Fruit fly (Drosophila melanogaster) whole organism, prepupa: ENCODE results near the gene CG14439.
A peak's percentile ranks its signal among the peaks of the same experiment; 100 is the strongest.

ENCODE experiments used
- Blimp-1 ChIP-seq: fragments of 200-800 bp; sonication (Bioruptor generic); optimal IDR thresholded peaks from 3 replicates; lab custom pipeline; 2017; ENCODE audit warnings: missing biosample characterization, missing genetic modification characterization, mild to moderate bottlenecking, moderate library complexity, missing genetic modification reagents
- CG10669 ChIP-seq: fragments of 200-800 bp; sonication (Bioruptor generic); optimal IDR thresholded peaks from 3 replicates; lab custom pipeline; 2018; ENCODE audit warnings: missing biosample characterization, mild to moderate bottlenecking, missing genetic modification characterization, moderate library complexity
- CG11762 ChIP-seq: fragments of 200-800 bp; sonication (Bioruptor generic); optimal IDR thresholded peaks from 3 replicates; lab custom pipeline; 2016; ENCODE audit warnings: missing biosample characterization, missing genetic modification characterization; ENCODE audit not compliant: insufficient read depth
- CG15336 ChIP-seq: fragments of 200-800 bp; sonication (Bioruptor generic); IDR thresholded peaks from 2 replicates; pipeline ENCODE4 v1.3.6; 2022; ENCODE audit warnings: missing biosample characterization, missing genetic modification characterization
- CG16779 ChIP-seq: fragments of 200-800 bp; sonication (Bioruptor generic); optimal IDR thresholded peaks from 3 replicates; lab custom pipeline; 2017; ENCODE audit warnings: missing biosample characterization, mild to moderate bottlenecking, missing genetic modification characterization
- CG32006 ChIP-seq: fragments of 200-800 bp; sonication (Bioruptor generic); optimal IDR thresholded peaks from 3 replicates; lab custom pipeline; 2017; ENCODE audit warnings: missing biosample characterization, mild to moderate bottlenecking, missing genetic modification characterization
- CG34406 ChIP-seq: fragments of 200-800 bp; sonication (Bioruptor generic); optimal IDR thresholded peaks from 3 replicates; lab custom pipeline; 2016; ENCODE audit warnings: missing biosample characterization, missing genetic modification characterization
- CG3919 ChIP-seq: fragments of 200-800 bp; sonication (Bioruptor generic); optimal IDR thresholded peaks from 3 replicates; lab custom pipeline; 2016; ENCODE audit warnings: missing biosample characterization, missing genetic modification characterization
- CG6163 ChIP-seq: fragments of 200-800 bp; sonication (Bioruptor generic); IDR thresholded peaks from 3 replicates; pipeline ENCODE4 v1.3.6; 2022; ENCODE audit warnings: missing biosample characterization, missing genetic modification characterization
- CG7368 ChIP-seq: fragments of 200-800 bp; sonication (Bioruptor generic); optimal IDR thresholded peaks from 3 replicates; lab custom pipeline; 2016; ENCODE audit warnings: missing biosample characterization, missing genetic modification characterization
- CG8119 ChIP-seq: fragments of 200-800 bp; sonication (Bioruptor generic); IDR thresholded peaks from 3 replicates; pipeline ENCODE4 v1.3.6; 2022; ENCODE audit warnings: missing biosample characterization, missing genetic modification characterization
- Eip75B ChIP-seq: fragments of 200-800 bp; sonication (Bioruptor generic); optimal IDR thresholded peaks from 3 replicates; lab custom pipeline; 2016; ENCODE audit warnings: missing biosample characterization, missing genetic modification characterization
- Eip78C ChIP-seq: fragments of 200-800 bp; sonication (Bioruptor generic); peaks from one replicate; lab custom pipeline; 2016; ENCODE audit warnings: missing biosample characterization, missing genetic modification characterization
- Eip93F ChIP-seq: fragments of 200-800 bp; sonication (Bioruptor generic); optimal IDR thresholded peaks from 2 replicates; lab custom pipeline; 2016; ENCODE audit warnings: missing biosample characterization, mild to moderate bottlenecking, missing genetic modification characterization
- Gug ChIP-seq: fragments of 200-800 bp; sonication (Bioruptor generic); IDR thresholded peaks from 2 replicates; pipeline ENCODE4 v1.3.6; 2022; ENCODE audit warnings: missing biosample characterization, missing genetic modification characterization
- Met ChIP-seq: fragments of 200-800 bp; sonication (Bioruptor generic); optimal IDR thresholded peaks from 3 replicates; lab custom pipeline; 2016; ENCODE audit warnings: missing biosample characterization, missing genetic modification characterization
- OdsH ChIP-seq: fragments of 200-800 bp; sonication (Bioruptor generic); optimal IDR thresholded peaks from 3 replicates; lab custom pipeline; 2016; ENCODE audit warnings: missing biosample characterization, missing genetic modification characterization
- Sox102F ChIP-seq: fragments of 200-800 bp; sonication (Bioruptor generic); optimal IDR thresholded peaks from 2 replicates; lab custom pipeline; 2016; ENCODE audit warnings: missing biosample characterization, mild to moderate bottlenecking, missing genetic modification characterization
- Sox14 ChIP-seq: fragments of 200-800 bp; sonication (Bioruptor generic); optimal IDR thresholded peaks from 3 replicates; lab custom pipeline; 2016; ENCODE audit warnings: missing biosample characterization, missing genetic modification characterization
- achi ChIP-seq: fragments of 200-800 bp; sonication (Bioruptor generic); optimal IDR thresholded peaks from 3 replicates; lab custom pipeline; 2016; ENCODE audit warnings: missing biosample characterization, missing genetic modification characterization
- cyc ChIP-seq: fragments of 200-800 bp; sonication (Bioruptor generic); optimal IDR thresholded peaks from 3 replicates; lab custom pipeline; 2016; ENCODE audit warnings: missing biosample characterization, missing genetic modification characterization
- eg ChIP-seq: fragments of 200-800 bp; sonication (Bioruptor generic); IDR thresholded peaks from 3 replicates; pipeline ENCODE4 v1.3.6; 2022; ENCODE audit warnings: missing biosample characterization, missing genetic modification characterization
- esn ChIP-seq: fragments of 200-800 bp; sonication (Bioruptor generic); optimal IDR thresholded peaks from 2 replicates; lab custom pipeline; 2016; ENCODE audit warnings: missing biosample characterization, mild to moderate bottlenecking, missing genetic modification characterization, moderate library complexity
- fd59A ChIP-seq: fragments of 200-800 bp; sonication (Bioruptor generic); optimal IDR thresholded peaks from 2 replicates; lab custom pipeline; 2017; ENCODE audit warnings: missing biosample characterization, mild to moderate bottlenecking, missing genetic modification characterization, missing genetic modification reagents
- fd85E ChIP-seq: fragments of 200-800 bp; sonication (Bioruptor generic); optimal IDR thresholded peaks from 3 replicates; lab custom pipeline; 2016; ENCODE audit warnings: missing biosample characterization, missing genetic modification characterization
- fkh ChIP-seq: fragments of 200-800 bp; sonication (Bioruptor generic); optimal IDR thresholded peaks from 3 replicates; lab custom pipeline; 2017; ENCODE audit warnings: missing biosample characterization, mild to moderate bottlenecking, missing genetic modification characterization, moderate library complexity
- lz ChIP-seq: fragments of 200-800 bp; sonication (Bioruptor generic); optimal IDR thresholded peaks from 3 replicates; lab custom pipeline; 2016; ENCODE audit warnings: missing biosample characterization, missing genetic modification characterization
- net ChIP-seq: fragments of 200-800 bp; sonication (Bioruptor generic); optimal IDR thresholded peaks from 3 replicates; lab custom pipeline; 2016; ENCODE audit warnings: missing biosample characterization, missing genetic modification characterization
- pdm3 ChIP-seq: fragments of 200-800 bp; sonication (Bioruptor generic); optimal IDR thresholded peaks from 3 replicates; lab custom pipeline; 2016; ENCODE audit warnings: missing biosample characterization, missing genetic modification characterization
- salr ChIP-seq, 2 experiments: fragments of 200-800 bp; sonication (Bioruptor generic); optimal IDR thresholded peaks; 3 replicates each; lab custom pipeline; 2016 to 2018; ENCODE audit warnings: missing biosample characterization in 2 of 2, missing genetic modification characterization in 2 of 2, mild to moderate bottlenecking in 1 of 2
- svp ChIP-seq: fragments of 200-800 bp; sonication (Bioruptor generic); peaks from one replicate; lab custom pipeline; 2016; ENCODE audit warnings: missing biosample characterization, missing genetic modification characterization
- topi ChIP-seq: fragments of 200-800 bp; sonication (Bioruptor generic); optimal IDR thresholded peaks from 3 replicates; lab custom pipeline; 2016; ENCODE audit warnings: missing biosample characterization, missing genetic modification characterization

The CG14439 gene

DNA sequence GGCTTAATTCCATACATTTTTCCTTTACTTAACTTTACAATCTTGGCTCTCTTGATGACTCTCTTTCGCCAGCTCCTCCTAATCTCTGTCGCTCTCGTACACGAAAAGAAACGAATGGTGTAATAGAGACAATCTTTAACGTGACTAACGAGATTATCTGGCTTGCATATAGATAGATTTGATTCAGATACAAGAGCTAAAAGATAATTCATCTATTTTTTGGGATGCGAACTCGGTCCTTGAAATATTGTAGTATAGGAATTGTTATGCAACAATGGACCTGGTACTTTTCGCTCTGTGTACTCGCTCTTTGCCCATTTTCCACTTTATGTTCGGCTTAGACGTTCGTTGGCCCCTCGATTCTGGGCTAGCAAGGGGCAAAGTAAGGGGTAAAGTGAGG, 36.0 kb upstream of the CG14439 start (continued):
- TF ChIP-seq CG16779 (tag; lab: Kevin White, UChicago) (peak; percentile 85), CG10669 (GFP tag; lab: Kevin White, UChicago) (peak; percentile 79), eg (peak; percentile 94), topi (GFP tag; lab: Kevin White, UChicago) (peak; percentile 65), CG7368 (GFP tag; lab: Kevin White, UChicago) (peak; percentile 78), Sox14 (GFP tag; lab: Kevin White, UChicago) (peak; percentile 86), Met (GFP tag; lab: Kevin White, UChicago) (peak; percentile 70), CG11762 (GFP tag; lab: Kevin White, UChicago) (peak; percentile 66), CG34406 (GFP tag; lab: Kevin White, UChicago) (peak; percentile 62), pdm3 (GFP tag; lab: Kevin White, UChicago) (peak; percentile 85), net (GFP tag; lab: Kevin White, UChicago) (peak; percentile 88), CG8119 (peak; percentile 94), CG32006 (GFP tag; lab: Kevin White, UChicago) (peak; percentile 97)

DNA sequence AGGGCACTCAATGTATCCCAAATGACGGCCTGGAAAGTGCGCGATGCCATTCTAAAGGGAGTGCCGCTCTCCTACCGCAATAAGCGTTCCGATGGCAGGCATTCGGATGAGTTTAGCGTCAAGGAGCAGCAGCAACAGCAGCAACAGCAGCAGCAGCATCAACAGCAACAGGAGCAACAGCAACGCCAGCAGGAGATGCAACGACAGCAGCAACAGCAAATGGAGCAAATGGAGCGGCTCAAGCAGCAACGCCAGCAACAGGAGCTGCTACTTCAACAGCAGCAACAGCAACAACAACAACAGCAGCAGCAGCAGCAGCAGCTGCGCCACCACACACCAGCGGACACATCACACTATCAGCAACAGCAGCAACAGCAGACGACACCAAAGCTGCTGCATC, 31.2 kb upstream of the CG14439 start:
- TF ChIP-seq achi (GFP tag; lab: Kevin White, UChicago) (no peak), CG3919 (GFP tag; lab: Kevin White, UChicago) (no peak), fkh (no peak), Sox102F (GFP tag; lab: Kevin White, UChicago) (no peak), eg (no peak), fd59A (GFP tag; lab: Kevin White, UChicago) (no peak), Eip78C (GFP tag; lab: Kevin White, UChicago) (no peak), net (GFP tag; lab: Kevin White, UChicago) (no peak), svp (GFP tag; lab: Kevin White, UChicago) (no peak), cyc (GFP tag; lab: Kevin White, UChicago) (no peak), Gug (GFP tag; lab: Robert Waterston, UW) (no peak), Met (GFP tag; lab: Kevin White, UChicago) (no peak), OdsH (no peak), salr (GFP tag; optimal IDR thresholded peaks at IDR 0.05; lab: Kevin White, UChicago) (no peak), topi (GFP tag; lab: Kevin White, UChicago) (no peak), Eip93F (GFP tag; lab: Kevin White, UChicago) (no peak)

DNA sequence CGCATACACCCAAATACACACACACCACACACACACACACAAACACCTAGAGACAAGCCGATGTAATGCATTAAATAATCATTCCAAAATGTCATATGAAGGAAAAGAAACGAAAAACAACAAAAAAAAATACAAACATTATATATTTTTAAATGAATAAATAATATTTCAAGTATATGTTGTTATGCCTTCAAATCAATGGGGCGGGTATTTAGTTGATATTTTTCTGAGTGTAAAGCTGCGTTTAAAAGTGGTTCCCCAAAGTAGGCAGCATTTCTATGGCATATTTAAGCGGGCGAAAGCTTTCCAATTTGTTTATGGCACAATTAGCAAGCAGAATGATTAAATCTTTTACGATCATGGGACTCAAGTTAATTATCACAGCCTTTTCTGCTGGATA, 28.1 kb upstream of the CG14439 start:
- peak; percentile 9 for TF ChIP-seq Met (GFP tag; lab: Kevin White, UChicago)
- no peak for TF ChIP-seq Eip75B (GFP tag; lab: Kevin White, UChicago)
- peak; percentile 48 for TF ChIP-seq CG15336 (GFP tag; lab: Robert Waterston, UW)
- TF ChIP-seq CG10669 (GFP tag; lab: Kevin White, UChicago) = peak; percentile 6
- 0 out of 3 replicates have a peak, but pooled peaks have one; percentile 45 for TF ChIP-seq CG6163 (GFP tag; lab: Robert Waterston, UW)
- TF ChIP-seq CG8119 = peak; percentile 48; the same call in 2 of the 3 replicates
- peak; percentile 66 for TF ChIP-seq Eip78C (GFP tag; lab: Kevin White, UChicago)
- no peak for TF ChIP-seq cyc (GFP tag; lab: Kevin White, UChicago)
- peak; percentile 59 for TF ChIP-seq svp (GFP tag; lab: Kevin White, UChicago)

DNA sequence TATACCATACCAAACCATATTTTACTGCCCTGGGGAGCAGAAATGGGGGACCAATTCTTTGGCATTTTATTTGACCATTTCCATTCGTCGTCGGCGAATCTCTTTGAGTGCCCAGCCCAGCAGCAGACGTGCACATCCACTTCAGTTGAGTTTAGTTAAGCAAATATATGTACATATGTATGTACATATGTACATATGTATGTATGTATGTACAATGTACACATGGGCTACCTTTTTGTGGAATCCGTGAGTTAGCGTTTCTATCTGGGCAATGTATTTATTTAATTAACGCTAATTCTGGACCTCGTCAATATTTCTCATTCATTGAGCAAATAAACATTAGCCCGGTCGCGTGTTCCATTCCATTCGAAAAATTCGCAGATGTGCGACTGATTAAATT, 27.4 kb upstream of the CG14439 start:
- TF ChIP-seq esn (GFP tag; lab: Kevin White, UChicago) = no peak
- TF ChIP-seq Eip78C (GFP tag; lab: Kevin White, UChicago) = peak; percentile 12
- TF ChIP-seq Blimp-1 = no peak
- peak; percentile 74 for TF ChIP-seq fkh

DNA sequence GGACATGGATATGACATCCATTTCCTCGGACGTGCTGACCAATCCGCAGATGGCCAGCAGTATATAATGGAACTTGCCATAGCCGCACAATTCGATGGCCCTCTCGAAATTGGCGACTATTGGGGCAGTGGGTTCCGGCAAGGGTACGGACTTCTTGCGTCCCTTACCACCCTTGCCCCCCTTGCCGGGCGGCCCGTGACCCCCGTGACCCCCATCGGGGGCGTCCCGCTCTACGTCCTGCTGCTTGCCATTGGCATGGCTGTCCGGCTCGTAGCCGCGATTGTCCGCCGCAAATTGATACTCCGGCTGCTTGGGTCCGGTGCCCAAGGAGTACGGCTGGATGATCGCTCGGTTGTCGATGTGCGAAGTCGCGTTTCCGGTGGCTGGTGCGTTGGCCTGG, 23.7 kb upstream of the CG14439 start:
- TF ChIP-seq lz (GFP tag; lab: Kevin White, UChicago) (no peak), fd85E (no peak), CG34406 (GFP tag; lab: Kevin White, UChicago) (no peak), Blimp-1 (no peak), svp (GFP tag; lab: Kevin White, UChicago) (peak; percentile 68)
